Fruit fly (Drosophila melanogaster): ENCODE data around the gene CG34174.
A peak's percentile ranks its signal among the peaks of the same experiment; 100 is the strongest.

The CG34174 gene

dm6 chr2L:2177312-2177968, 36.6 kb upstream of the CG34174 start (continued):
- TF ChIP-seq NFAT (GFP tag; IDR thresholded peaks at IDR 0.05): no peak
- TF ChIP-seq slp2 (GFP tag; optimal IDR thresholded peaks at IDR 0.05): no peak
- TF ChIP-seq kah (GFP tag; optimal IDR thresholded peaks at IDR 0.05): no peak
- TF ChIP-seq sc (optimal IDR thresholded peaks at IDR 0.05): no peak
- no peak for TF ChIP-seq sc (GFP tag; optimal IDR thresholded peaks at IDR 0.05)
- peak; percentile 24; the same call in 1 of the 2 replicates for TF ChIP-seq E2f2 (GFP tag; IDR thresholded peaks at IDR 0.05)
- no peak for TF ChIP-seq CG1233 (GFP tag; optimal IDR thresholded peaks at IDR 0.05)
- TF ChIP-seq nmo (GFP tag; optimal IDR thresholded peaks at IDR 0.05): peak; percentile 31
- TF ChIP-seq Asciz (GFP tag; optimal IDR thresholded peaks at IDR 0.05): no peak
- TF ChIP-seq CG17186 (GFP tag; optimal IDR thresholded peaks at IDR 0.05): no peak
- no peak for TF ChIP-seq ac (GFP tag; optimal IDR thresholded peaks at IDR 0.05)
- TF ChIP-seq CG17829 (tag; optimal IDR thresholded peaks at IDR 0.05): peak; percentile 23
- TF ChIP-seq CG1024 (GFP tag; IDR thresholded peaks at IDR 0.05): no peak; the same call in 1 of the 2 replicates
- TF ChIP-seq CG34422 (GFP tag; IDR thresholded peaks at IDR 0.05): no peak
- no peak for TF ChIP-seq CG2129 (GFP tag; IDR thresholded peaks at IDR 0.05; ENCODE audit: partially characterized antibody)
- no peak for TF ChIP-seq sr (GFP tag; IDR thresholded peaks at IDR 0.05)
- TF ChIP-seq ro (GFP tag; IDR thresholded peaks at IDR 0.05): no peak
- no peak for TF ChIP-seq C15 (GFP tag; IDR thresholded peaks at IDR 0.05)
- peak in 1 of 2 experiments; percentile 46 for TF ChIP-seq bsh (GFP tag; optimal IDR thresholded peaks at IDR 0.05)
- TF ChIP-seq CG10431 (GFP tag; optimal IDR thresholded peaks at IDR 0.05): no peak
- TF ChIP-seq CG2120 (GFP tag; optimal IDR thresholded peaks at IDR 0.05): peak; percentile 75
- TF ChIP-seq danr (GFP tag; IDR thresholded peaks at IDR 0.05): no peak
- 0 out of 4 replicates have a peak, but pooled peaks have one; percentile 4 for TF ChIP-seq Gug (GFP tag; IDR thresholded peaks at IDR 0.05)
- TF ChIP-seq dm (GFP tag; optimal IDR thresholded peaks at IDR 0.05): no peak
- no peak for TF ChIP-seq toy (GFP tag; IDR thresholded peaks at IDR 0.05)
- TF ChIP-seq prd (optimal IDR thresholded peaks at IDR 0.05): no peak
- peak; percentile 56 for TF ChIP-seq prd (GFP tag; IDR thresholded peaks at IDR 0.05)
- TF ChIP-seq CG4328 (GFP tag; optimal IDR thresholded peaks at IDR 0.05): no peak
- TF ChIP-seq CG6813 (GFP tag; optimal IDR thresholded peaks at IDR 0.05): peak; percentile 50
- TF ChIP-seq pnt (GFP tag; optimal IDR thresholded peaks at IDR 0.05): no peak
- TF ChIP-seq cad (GFP tag; optimal IDR thresholded peaks at IDR 0.05): no peak
- TF ChIP-seq CkIIα-i1 (GFP tag; IDR thresholded peaks at IDR 0.05): no peak
- peak; percentile 35 for TF ChIP-seq CG8944 (GFP tag; optimal IDR thresholded peaks at IDR 0.05)
- peak; percentile 32; the same call in 1 of the 2 replicates for TF ChIP-seq Ptx1 (GFP tag; IDR thresholded peaks at IDR 0.05)
- TF ChIP-seq CG18262 (tag; optimal IDR thresholded peaks at IDR 0.05): peak; percentile 37
- TF ChIP-seq CHES-1-like (GFP tag; optimal IDR thresholded peaks at IDR 0.05): peak; percentile 49
- no peak for TF ChIP-seq CG7745 (tag; optimal IDR thresholded peaks at IDR 0.05)
- TF ChIP-seq Ets97D (GFP tag; optimal IDR thresholded peaks at IDR 0.05): no peak
- TF ChIP-seq lbe (GFP tag; optimal IDR thresholded peaks at IDR 0.05): peak; percentile 4
- peak; percentile 61 for TF ChIP-seq CG32532 (GFP tag; IDR thresholded peaks at IDR 0.05)
- TF ChIP-seq ato (GFP tag; IDR thresholded peaks at IDR 0.05; ENCODE audit: partially characterized antibody): no peak
- no peak for TF ChIP-seq Oaz (GFP tag; IDR thresholded peaks at IDR 0.05)
- TF ChIP-seq slbo (GFP tag; IDR thresholded peaks at IDR 0.05): peak; percentile 72
- TF ChIP-seq Atf-2 (GFP tag; optimal IDR thresholded peaks at IDR 0.05): peak; percentile 50
- TF ChIP-seq Mrtf (GFP tag; IDR thresholded peaks at IDR 0.05): peak; percentile 51; the same call in 1 of the 3 replicates
- no peak for TF ChIP-seq h (optimal IDR thresholded peaks at IDR 0.05)
- TF ChIP-seq D19B (GFP tag; optimal IDR thresholded peaks at IDR 0.05): peak; percentile 35
- TF ChIP-seq unpg (GFP tag; optimal IDR thresholded peaks at IDR 0.05): peak; percentile 54
- peak; percentile 42 for TF ChIP-seq CG9727 (GFP tag; optimal IDR thresholded peaks at IDR 0.05)
- 0 out of 3 replicates have a peak, but pooled peaks have one; percentile 28 for TF ChIP-seq Dbx (GFP tag; IDR thresholded peaks at IDR 0.05)
- no peak for TF ChIP-seq CG17385 (GFP tag; optimal IDR thresholded peaks at IDR 0.05)
- peak; percentile 34 for TF ChIP-seq CG10654 (GFP tag; optimal IDR thresholded peaks at IDR 0.05)

Measured in whole organism, embryonic.